Fruit fly (Drosophila melanogaster) whole organism, embryonic: ENCODE results near the gene RfC3.
A peak's percentile ranks its signal among the peaks of the same experiment; 100 is the strongest.

ENCODE experiments used
- Abd-B ChIP-seq: fragments of 200-800 bp; sonication (Bioruptor generic); optimal IDR thresholded peaks from 2 replicates; lab custom pipeline; 2018; ENCODE audit warnings: missing biosample characterization, mild to moderate bottlenecking, missing genetic modification characterization, moderate library complexity
- Atf-2 ChIP-seq: fragments of 200-800 bp; sonication (Bioruptor generic); optimal IDR thresholded peaks from 2 replicates; lab custom pipeline; 2016; ENCODE audit warnings: missing biosample characterization, missing genetic modification characterization
- Awh ChIP-seq: fragments of 200-800 bp; sonication (Bioruptor generic); IDR thresholded peaks from 2 replicates; pipeline ENCODE4, ENCODE4 v1.3.6; 2022; ENCODE audit warnings: missing biosample characterization, missing genetic modification characterization
- B-H1 ChIP-seq: fragments of 200-800 bp; sonication (Bioruptor generic); IDR thresholded peaks from 3 replicates; pipeline ENCODE4 v1.3.6; 2022; ENCODE audit warnings: missing biosample characterization, missing genetic modification characterization
- BEAF-32 ChIP-seq: fragments of 200-800 bp; sonication (Bioruptor generic); optimal IDR thresholded peaks from 3 replicates; lab custom pipeline; 2017; ENCODE audit warnings: missing biosample characterization, missing genetic modification characterization, mild to moderate bottlenecking, moderate library complexity, missing genetic modification reagents
- CG11695 ChIP-seq: fragments of 200-800 bp; sonication (Bioruptor generic); IDR thresholded peaks from 3 replicates; pipeline ENCODE4 v1.3.6; 2022; ENCODE audit warnings: missing biosample characterization, missing genetic modification characterization
- CG11696 ChIP-seq: fragments of 200-800 bp; sonication (Bioruptor generic); IDR thresholded peaks from 2 replicates; pipeline ENCODE4 v1.3.6; 2022; ENCODE audit warnings: missing biosample characterization, missing genetic modification characterization
- CG12155 ChIP-seq: fragments of 200-800 bp; sonication (Bioruptor generic); optimal IDR thresholded peaks from 3 replicates; lab custom pipeline; 2016; ENCODE audit warnings: missing biosample characterization, missing genetic modification characterization
- CG12236 ChIP-seq: fragments of 200-800 bp; sonication (Bioruptor generic); optimal IDR thresholded peaks from 2 replicates; lab custom pipeline; 2016; ENCODE audit warnings: missing biosample characterization, missing genetic modification characterization
- CG13775 ChIP-seq: fragments of 200-800 bp; sonication (Bioruptor generic); optimal IDR thresholded peaks from 3 replicates; lab custom pipeline; 2017; ENCODE audit warnings: missing biosample characterization, mild to moderate bottlenecking, missing genetic modification characterization
- CG1602 ChIP-seq: fragments of 200-800 bp; sonication (Bioruptor generic); optimal IDR thresholded peaks from 3 replicates; lab custom pipeline; 2016; ENCODE audit warnings: missing biosample characterization, missing genetic modification characterization
- CG1603 ChIP-seq: fragments of 200-800 bp; sonication (Bioruptor generic); optimal IDR thresholded peaks from 2 replicates; lab custom pipeline; 2019; ENCODE audit warnings: missing biosample characterization, mild to moderate bottlenecking, missing genetic modification characterization, moderate library complexity
- CG16815 ChIP-seq: fragments of 200-800 bp; sonication (Bioruptor generic); optimal IDR thresholded peaks from 3 replicates; lab custom pipeline; 2017; ENCODE audit warnings: missing biosample characterization, mild to moderate bottlenecking, missing genetic modification characterization
- CG16863 ChIP-seq: fragments of 200-800 bp; sonication (Bioruptor generic); optimal IDR thresholded peaks from 3 replicates; lab custom pipeline; 2016; ENCODE audit warnings: missing biosample characterization, missing genetic modification characterization
- CG17359 ChIP-seq: fragments of 200-800 bp; sonication (Bioruptor generic); optimal IDR thresholded peaks from 3 replicates; lab custom pipeline; 2018; ENCODE audit warnings: missing biosample characterization, mild to moderate bottlenecking, missing genetic modification characterization, moderate library complexity
- CG32767 ChIP-seq: fragments of 200-800 bp; sonication (Bioruptor generic); IDR thresholded peaks from 2 replicates; pipeline ENCODE4 v1.3.6; 2022; ENCODE audit warnings: missing biosample characterization, missing genetic modification characterization
- CG3281 ChIP-seq: fragments of 200-800 bp; sonication (Bioruptor generic); optimal IDR thresholded peaks from 3 replicates; lab custom pipeline; 2017; ENCODE audit warnings: missing biosample characterization, mild to moderate bottlenecking, missing genetic modification characterization
- CG4282 ChIP-seq: fragments of 200-800 bp; sonication (Bioruptor generic); optimal IDR thresholded peaks from 2 replicates; lab custom pipeline; 2016; ENCODE audit warnings: missing biosample characterization, missing genetic modification characterization
- CG4404 ChIP-seq: fragments of 200-800 bp; sonication (Bioruptor generic); IDR thresholded peaks from 2 replicates; pipeline ENCODE4 v1.3.6; 2022; ENCODE audit warnings: missing biosample characterization, missing genetic modification characterization
- CG5953 ChIP-seq: fragments of 200-800 bp; sonication (Bioruptor generic); IDR thresholded peaks from 2 replicates; pipeline ENCODE4 v1.3.6; 2022; ENCODE audit warnings: missing biosample characterization, missing genetic modification characterization
- CG6683 ChIP-seq: fragments of 200-800 bp; sonication (Bioruptor generic); optimal IDR thresholded peaks from 2 replicates; lab custom pipeline; 2017; ENCODE audit warnings: missing biosample characterization, mild to moderate bottlenecking, missing genetic modification characterization, missing genetic modification reagents
- CG6813 ChIP-seq: fragments of 200-800 bp; sonication (Bioruptor generic); optimal IDR thresholded peaks from 2 replicates; lab custom pipeline; 2017; ENCODE audit warnings: missing biosample characterization, missing genetic modification characterization, mild to moderate bottlenecking, moderate library complexity, missing genetic modification reagents
- CG8089 ChIP-seq: fragments of 200-800 bp; sonication (Bioruptor generic); optimal IDR thresholded peaks from 3 replicates; lab custom pipeline; 2016; ENCODE audit warnings: missing biosample characterization, missing genetic modification characterization
- CG8281 ChIP-seq: fragments of 200-800 bp; sonication (Bioruptor generic); optimal IDR thresholded peaks from 2 replicates; lab custom pipeline; 2018; ENCODE audit warnings: missing biosample characterization, mild to moderate bottlenecking, missing genetic modification characterization, moderate library complexity
- CG9609 ChIP-seq: fragments of 200-800 bp; sonication (Bioruptor generic); optimal IDR thresholded peaks from 3 replicates; lab custom pipeline; 2016; ENCODE audit warnings: missing biosample characterization, missing genetic modification characterization
- CG9932 ChIP-seq: fragments of 200-800 bp; sonication (Bioruptor generic); IDR thresholded peaks from 2 replicates; pipeline ENCODE4 v1.3.6; 2022; ENCODE audit warnings: missing biosample characterization, missing genetic modification characterization
- D19A ChIP-seq: fragments of 200-800 bp; optimal IDR thresholded peaks from 3 replicates; lab custom pipeline; 2019; ENCODE audit warnings: missing biosample characterization, mild to moderate bottlenecking, missing genetic modification characterization, moderate library complexity
- Elba2 ChIP-seq: fragments of 200-800 bp; sonication (Bioruptor generic); optimal IDR thresholded peaks from 3 replicates; lab custom pipeline; 2016; ENCODE audit warnings: missing biosample characterization, missing genetic modification characterization
- Fer2 ChIP-seq: fragments of 200-800 bp; sonication (Bioruptor generic); optimal IDR thresholded peaks from 2 replicates; lab custom pipeline; 2018; ENCODE audit warnings: missing biosample characterization, mild to moderate bottlenecking, missing genetic modification characterization, moderate library complexity
- HLH4C ChIP-seq: fragments of 200-800 bp; sonication (Bioruptor generic); IDR thresholded peaks from 3 replicates; pipeline ENCODE4 v1.3.6; 2022; ENCODE audit warnings: missing biosample characterization, missing genetic modification characterization; ENCODE audit not compliant: partially characterized antibody
- HLHmδ ChIP-seq: fragments of 200-800 bp; sonication (Bioruptor generic); optimal IDR thresholded peaks from 2 replicates; lab custom pipeline; 2018; ENCODE audit warnings: missing biosample characterization, mild to moderate bottlenecking, missing genetic modification characterization, moderate library complexity
- Hr39 ChIP-seq: fragments of >200 bp; optimal IDR thresholded peaks from 2 replicates; lab custom pipeline; 2017
- NK7.1 ChIP-seq: fragments of 200-800 bp; sonication (Bioruptor generic); optimal IDR thresholded peaks from 3 replicates; lab custom pipeline; 2016; ENCODE audit warnings: missing biosample characterization, missing genetic modification characterization
- Sry-δ ChIP-seq: fragments of 200-800 bp; sonication (Bioruptor generic); optimal IDR thresholded peaks from 2 replicates; lab custom pipeline; 2016; ENCODE audit warnings: missing biosample characterization, missing genetic modification characterization
- Stat92E ChIP-seq, 3 experiments: fragments of >200 bp in 2 of 3; fragments of 200-800 bp in 1 of 3; sonication (Bioruptor generic) in 1 of 3; optimal IDR thresholded peaks; 2 replicates each; lab custom pipeline; 2017 to 2019; ENCODE audit warnings: missing biosample characterization in 3 of 3, missing genetic modification characterization in 3 of 3, mild to moderate bottlenecking in 1 of 3, moderate library complexity in 1 of 3
- Xbp1 ChIP-seq: fragments of 200-800 bp; sonication (Bioruptor generic); optimal IDR thresholded peaks from 3 replicates; lab custom pipeline; 2016; ENCODE audit warnings: missing biosample characterization, mild to moderate bottlenecking, missing genetic modification characterization
- Xrp1 ChIP-seq: fragments of 200-800 bp; sonication (Bioruptor generic); IDR thresholded peaks from 2 replicates; pipeline ENCODE4 v1.3.6; 2022; ENCODE audit warnings: missing biosample characterization, missing genetic modification characterization
- al ChIP-seq: fragments of 200-800 bp; sonication (Bioruptor generic); IDR thresholded peaks from 2 replicates; pipeline ENCODE4 v1.3.6; 2022; ENCODE audit warnings: missing biosample characterization, missing genetic modification characterization
- btn ChIP-seq: fragments of 200-800 bp; sonication (Bioruptor generic); optimal IDR thresholded peaks from 2 replicates; lab custom pipeline; 2016; ENCODE audit warnings: missing biosample characterization, missing genetic modification characterization
- cato ChIP-seq: fragments of 200-800 bp; sonication (Bioruptor generic); optimal IDR thresholded peaks from 2 replicates; lab custom pipeline; 2016; ENCODE audit warnings: missing biosample characterization, missing genetic modification characterization, borderline replicate concordance
- gce ChIP-seq: fragments of 200-800 bp; sonication (Bioruptor generic); IDR thresholded peaks from 3 replicates; pipeline ENCODE4 v1.3.6; 2022; ENCODE audit warnings: missing biosample characterization, missing genetic modification characterization
- inv ChIP-seq: fragments of 200-800 bp; sonication (Bioruptor generic); IDR thresholded peaks from 2 replicates; pipeline ENCODE4 v1.3.6; 2022; ENCODE audit warnings: missing biosample characterization, missing genetic modification characterization; ENCODE audit not compliant: partially characterized antibody
- jigr1 ChIP-seq: fragments of 200-800 bp; sonication (Bioruptor generic); IDR thresholded peaks from 3 replicates; pipeline ENCODE4 v1.3.6; 2022; ENCODE audit warnings: missing biosample characterization, missing genetic modification characterization
- luna ChIP-seq: fragments of 200-800 bp; sonication (Bioruptor generic); optimal IDR thresholded peaks from 2 replicates; lab custom pipeline; 2016; ENCODE audit warnings: missing biosample characterization, missing genetic modification characterization
- mirr ChIP-seq: fragments of 200-800 bp; sonication (Bioruptor generic); optimal IDR thresholded peaks from 3 replicates; lab custom pipeline; 2018; ENCODE audit warnings: missing biosample characterization, mild to moderate bottlenecking, missing genetic modification characterization
- onecut ChIP-seq: fragments of 200-800 bp; sonication (Bioruptor generic); IDR thresholded peaks from 2 replicates; pipeline ENCODE4 v1.3.6; 2022; ENCODE audit warnings: missing biosample characterization, missing genetic modification characterization
- pfk ChIP-seq: fragments of 200-800 bp; sonication (Bioruptor generic); optimal IDR thresholded peaks from 2 replicates; lab custom pipeline; 2018; ENCODE audit warnings: missing biosample characterization, mild to moderate bottlenecking, missing genetic modification characterization, moderate library complexity
- pnt ChIP-seq: fragments of 200-800 bp; sonication (Bioruptor generic); optimal IDR thresholded peaks from 3 replicates; lab custom pipeline; 2016; ENCODE audit warnings: missing biosample characterization, missing genetic modification characterization
- sc ChIP-seq, 3 experiments: fragments of >200 bp in 2 of 3; fragments of 200-800 bp in 1 of 3; sonication (Bioruptor generic) in 1 of 3; optimal IDR thresholded peaks; 2 replicates in 2 of 3; 3 replicates in 1 of 3; lab custom pipeline; 2017; ENCODE audit warnings: mild to moderate bottlenecking in 1 of 3, missing biosample characterization in 1 of 3, missing genetic modification characterization in 1 of 3, missing genetic modification reagents in 1 of 3
- usp ChIP-seq: fragments of >200 bp; optimal IDR thresholded peaks from 2 replicates; lab custom pipeline; 2017; ENCODE audit warnings: missing biosample characterization, missing genetic modification characterization

The RfC3 gene

DNA sequence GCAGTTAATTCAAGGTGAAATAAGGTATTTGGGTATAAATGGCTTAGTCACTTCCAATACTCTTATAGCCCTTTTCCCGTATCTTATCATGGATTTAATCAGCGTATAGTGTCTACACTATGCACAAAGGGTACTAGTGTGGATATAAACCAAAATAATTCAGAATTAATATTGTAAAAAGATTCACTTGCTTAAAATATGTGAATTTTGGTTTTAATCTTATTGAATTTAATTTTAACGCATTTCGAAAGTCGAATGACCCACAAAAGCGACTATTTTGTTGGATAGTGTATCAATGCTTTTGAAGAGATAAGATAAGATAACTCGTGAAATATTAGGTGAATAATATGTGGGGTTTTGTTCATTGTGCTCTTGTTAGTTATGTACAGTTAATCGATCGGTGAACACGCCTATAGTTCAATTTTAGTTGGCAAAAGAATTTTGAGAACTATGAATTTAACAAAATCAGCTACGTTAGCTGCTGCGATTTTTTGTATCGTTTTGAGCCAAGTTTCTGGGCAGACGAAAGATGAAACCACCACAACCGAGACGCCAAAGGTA is 37.0 kb upstream of the RfC3 start, which contains the start of gene CG5096 (continued):
- TF ChIP-seq CG6813 (GFP tag; lab: Kevin White, UChicago) = peak; percentile 87
- TF ChIP-seq CG17359 = peak; percentile 94
- no peak for TF ChIP-seq HLH4C (GFP tag; lab: Robert Waterston, UW)
- TF ChIP-seq al (GFP tag; lab: Robert Waterston, UW) = peak; percentile 78
- TF ChIP-seq Xbp1 (GFP tag; lab: Kevin White, UChicago) = peak; percentile 78
- TF ChIP-seq Elba2 (GFP tag; lab: Kevin White, UChicago) = no peak
- no peak for TF ChIP-seq inv (GFP tag; lab: Robert Waterston, UW)
- TF ChIP-seq btn (GFP tag; lab: Kevin White, UChicago) = peak; percentile 41
- peak; percentile 75 for TF ChIP-seq CG11696 (GFP tag; lab: Robert Waterston, UW)
- TF ChIP-seq CG8281 (tag; lab: Kevin White, UChicago) = peak; percentile 72
- no peak for TF ChIP-seq sc (optimal IDR thresholded peaks at IDR 0.05; lab: Kevin White, UChicago)
- peak; percentile 51 for TF ChIP-seq sc (GFP tag; optimal IDR thresholded peaks at IDR 0.05; lab: Kevin White, UChicago)
- peak; percentile 71 for TF ChIP-seq CG16863
- peak; percentile 89 for TF ChIP-seq Awh (GFP tag; lab: Robert Waterston, UW)
- TF ChIP-seq NK7.1 (GFP tag; lab: Kevin White, UChicago) = peak; percentile 52
- no peak for TF ChIP-seq BEAF-32 (GFP tag; lab: Kevin White, UChicago)
- no peak for TF ChIP-seq HLHmδ
- peak; percentile 89 for TF ChIP-seq Xrp1 (GFP tag; lab: Robert Waterston, UW)
- no peak for TF ChIP-seq Hr39
- TF ChIP-seq CG6683 (GFP tag; lab: Kevin White, UChicago) = peak; percentile 82
- no peak for TF ChIP-seq Abd-B (GFP tag; lab: Kevin White, UChicago)
- peak; percentile 81 for TF ChIP-seq CG9932
- peak; percentile 84 for TF ChIP-seq Fer2
- peak; percentile 49 for TF ChIP-seq CG12236
- TF ChIP-seq CG13775 = peak; percentile 70
- TF ChIP-seq CG12155 (GFP tag; lab: Kevin White, UChicago) = peak; percentile 82
- peak; percentile 85 for TF ChIP-seq B-H1 (GFP tag; lab: Robert Waterston, UW)
- peak; percentile 82 for TF ChIP-seq CG32767 (GFP tag; lab: Robert Waterston, UW)
- no peak for TF ChIP-seq usp (GFP tag; lab: Kevin White, UChicago)
- TF ChIP-seq pnt (GFP tag; lab: Kevin White, UChicago) = peak; percentile 71
- peak; percentile 76 for TF ChIP-seq CG1602
- TF ChIP-seq CG8089 (GFP tag; lab: Kevin White, UChicago) = peak; percentile 64
- peak; percentile 81 for TF ChIP-seq onecut (GFP tag; lab: Robert Waterston, UW)
- TF ChIP-seq CG4282 = peak; percentile 2
- TF ChIP-seq cato (GFP tag; lab: Kevin White, UChicago) = peak; percentile 50
- TF ChIP-seq CG5953 = peak; percentile 82
- TF ChIP-seq gce (GFP tag; lab: Robert Waterston, UW) = no peak; the same call in 2 of the 3 replicates
- TF ChIP-seq CG4404 (GFP tag; lab: Robert Waterston, UW) = no peak
- peak; percentile 91 for TF ChIP-seq mirr (GFP tag; lab: Kevin White, UChicago)
- 0 out of 3 replicates have a peak, but pooled peaks have one; percentile 47 for TF ChIP-seq jigr1 (GFP tag; lab: Robert Waterston, UW)
- peak; percentile 38 for TF ChIP-seq Sry-δ (GFP tag; lab: Kevin White, UChicago)
- peak; percentile 93 for TF ChIP-seq CG11695 (GFP tag; lab: Robert Waterston, UW)
- peak; percentile 70 for TF ChIP-seq Atf-2 (GFP tag; lab: Kevin White, UChicago)
- peak; percentile 96 for TF ChIP-seq D19A (tag; lab: Kevin White, UChicago)
- TF ChIP-seq pfk = no peak
- TF ChIP-seq CG3281 = peak; percentile 92
- no peak for TF ChIP-seq Stat92E (GFP tag; optimal IDR thresholded peaks at IDR 0.05; lab: Kevin White, UChicago)
- peak; percentile 45 for TF ChIP-seq luna (GFP tag; lab: Kevin White, UChicago)
- peak; percentile 14 for TF ChIP-seq CG16815 (GFP tag; lab: Kevin White, UChicago)
- peak; percentile 84 for TF ChIP-seq CG1603 (tag; lab: Kevin White, UChicago)
- peak; percentile 53 for TF ChIP-seq CG9609
